Worm (Caenorhabditis elegans) whole organism, young adult: ENCODE data around the gene nadk-2.

ENCODE experiments used
- B0019.2 ChIP-seq: fragments of 200-800 bp; sonication (Bioruptor generic); conservative IDR thresholded peaks from 2 replicates; pipeline ENCODE4 v1.3.6; 2022; ENCODE audit warnings: missing genetic modification reagents, missing genetic modification characterization, missing compliant biosample characterization
- B0336.3 ChIP-seq: fragments of 200-800 bp; sonication (Bioruptor generic); IDR thresholded peaks from 2 replicates; pipeline ENCODE4 v1.3.6; 2022; ENCODE audit warnings: missing genetic modification characterization, missing compliant biosample characterization
- F10E7.11 ChIP-seq: sonication (generic microtip); optimal IDR thresholded peaks from 2 replicates; lab custom pipeline; 2017; ENCODE audit warnings: mild to moderate bottlenecking, missing genetic modification characterization, moderate library complexity, missing compliant biosample characterization
- F23B12.7 ChIP-seq: sonication (generic microtip); optimal IDR thresholded peaks from 2 replicates; lab custom pipeline; 2017; ENCODE audit warnings: missing genetic modification characterization, mild to moderate bottlenecking, missing compliant biosample characterization, antibody characterized with exemption, moderate library complexity; ENCODE audit not compliant: insufficient read depth
- F33H1.4 ChIP-seq: fragments of 200-800 bp; sonication (Bioruptor generic); IDR thresholded peaks from 2 replicates; pipeline ENCODE4 v1.3.6; 2022; ENCODE audit warnings: missing genetic modification reagents, missing genetic modification characterization, missing compliant biosample characterization
- F52B5.7 ChIP-seq: sonication (generic microtip); optimal IDR thresholded peaks from 2 replicates; lab custom pipeline; 2016; ENCODE audit warnings: mild to moderate bottlenecking, missing genetic modification characterization, missing compliant biosample characterization
- F57A8.1 ChIP-seq: fragments of 200-800 bp; sonication (Bioruptor generic); optimal IDR thresholded peaks from 2 replicates; lab custom pipeline; 2018; ENCODE audit warnings: mild to moderate bottlenecking, missing genetic modification characterization, moderate library complexity, missing compliant biosample characterization
- T07F8.4 ChIP-seq: sonication (generic microtip); optimal IDR thresholded peaks from 2 replicates; lab custom pipeline; 2016; ENCODE audit warnings: mild to moderate bottlenecking, missing genetic modification characterization, moderate library complexity, missing compliant biosample characterization
- Y56A3A.18 ChIP-seq: fragments of 200-800 bp; sonication (Bioruptor generic); IDR thresholded peaks from 2 replicates; pipeline ENCODE4 v1.3.6; 2022; ENCODE audit warnings: missing genetic modification reagents, missing genetic modification characterization, missing compliant biosample characterization
- Y67H2A.10 ChIP-seq: fragments of 200-800 bp; sonication (Bioruptor generic); conservative IDR thresholded peaks from 2 replicates; pipeline ENCODE4 v1.3.6; 2022; ENCODE audit warnings: missing genetic modification reagents, missing genetic modification characterization, missing compliant biosample characterization
- Y79H2A.3 ChIP-seq: fragments of 200-800 bp; sonication (Bioruptor generic); conservative IDR thresholded peaks from 2 replicates; pipeline ENCODE4 v1.3.6; 2022; ENCODE audit warnings: missing genetic modification reagents, missing genetic modification characterization, missing compliant biosample characterization
- Y95B8A.8 ChIP-seq: fragments of 200-800 bp; sonication (Bioruptor generic); IDR thresholded peaks from 2 replicates; pipeline ENCODE4 v1.3.6; 2022; ENCODE audit warnings: missing genetic modification reagents, missing genetic modification characterization, missing compliant biosample characterization
- ama-1 ChIP-seq, 3 experiments: fragments of 150-350 bp in 1 of 3; sonication (generic microtip) in 2 of 3; optimal IDR thresholded peaks; 2 replicates each; lab custom pipeline; 2014 to 2018; ENCODE audit warnings: missing biosample characterization in 2 of 3, missing genetic modification characterization in 2 of 3, missing genetic modification reagents in 2 of 3
- aptf-3 ChIP-seq: fragments of 200-800 bp; sonication (Bioruptor generic); IDR thresholded peaks from 2 replicates; pipeline ENCODE4 v1.3.6; 2022; ENCODE audit warnings: missing genetic modification characterization, missing compliant biosample characterization
- attf-3 ChIP-seq: fragments of 200-800 bp; sonication (Bioruptor generic); conservative IDR thresholded peaks from 2 replicates; pipeline ENCODE4 v1.3.6; 2022; ENCODE audit warnings: missing genetic modification reagents, missing genetic modification characterization, missing compliant biosample characterization
- attf-5 ChIP-seq: fragments of 200-800 bp; sonication (Bioruptor generic); optimal IDR thresholded peaks from 2 replicates; lab custom pipeline; 2018; ENCODE audit warnings: mild to moderate bottlenecking, missing genetic modification characterization, missing compliant biosample characterization
- bed-1 ChIP-seq: fragments of 200-800 bp; sonication (Bioruptor generic); IDR thresholded peaks from 2 replicates; pipeline ENCODE4 v1.3.6; 2022; ENCODE audit warnings: missing genetic modification reagents, missing genetic modification characterization, missing compliant biosample characterization
- cebp-1 ChIP-seq, 2 experiments: fragments of 200-800 bp in 1 of 2; sonication (Bioruptor generic) in 1 of 2; sonication (generic microtip) in 1 of 2; IDR thresholded peaks in 1 of 2; optimal IDR thresholded peaks in 1 of 2; 2 replicates each; pipeline versions ENCODE4 v1.3.6 to Lab custom; 2017 to 2022; ENCODE audit warnings: missing compliant biosample characterization in 2 of 2, missing genetic modification characterization in 2 of 2, mild to moderate bottlenecking in 1 of 2, missing genetic modification reagents in 1 of 2, moderate library complexity in 1 of 2
- ceh-27 ChIP-seq: fragments of 200-800 bp; sonication (Bioruptor generic); optimal IDR thresholded peaks from 2 replicates; lab custom pipeline; 2018; ENCODE audit warnings: mild to moderate bottlenecking, missing genetic modification characterization, moderate library complexity, missing compliant biosample characterization
- dox-1 ChIP-seq: fragments of 200-800 bp; sonication (Bioruptor generic); IDR thresholded peaks from 2 replicates; pipeline ENCODE4 v1.3.6; 2022; ENCODE audit warnings: missing genetic modification reagents, missing genetic modification characterization, missing compliant biosample characterization
- egl-18 ChIP-seq: fragments of 200-800 bp; sonication (Bioruptor generic); IDR thresholded peaks from 2 replicates; pipeline ENCODE4 v1.3.6; 2022; ENCODE audit warnings: missing genetic modification reagents, missing genetic modification characterization, missing compliant biosample characterization
- ekl-4 ChIP-seq: fragments of 200-800 bp; sonication (Bioruptor generic); IDR thresholded peaks from 2 replicates; pipeline ENCODE4 v1.3.6; 2022; ENCODE audit warnings: missing genetic modification reagents, missing genetic modification characterization, missing compliant biosample characterization
- ets-4 ChIP-seq: fragments of 200-800 bp; sonication (Bioruptor generic); optimal IDR thresholded peaks from 2 replicates; lab custom pipeline; 2018; ENCODE audit warnings: mild to moderate bottlenecking, missing genetic modification characterization, missing compliant biosample characterization
- let-607 ChIP-seq, 2 experiments: fragments of 200-800 bp in 1 of 2; sonication (Bioruptor generic) in 1 of 2; sonication (generic microtip) in 1 of 2; optimal IDR thresholded peaks; 2 replicates each; lab custom pipeline; 2016 to 2018; ENCODE audit warnings: mild to moderate bottlenecking in 2 of 2, missing compliant biosample characterization in 2 of 2, missing genetic modification characterization in 2 of 2, moderate library complexity in 2 of 2, missing genotype in 1 of 2
- lin-26 ChIP-seq: fragments of 200-800 bp; sonication (Bioruptor generic); IDR thresholded peaks from 2 replicates; pipeline ENCODE4 v1.3.6; 2022; ENCODE audit warnings: missing genetic modification reagents, missing genetic modification characterization, missing compliant biosample characterization
- lin-40 ChIP-seq: sonication (generic microtip); optimal IDR thresholded peaks from 2 replicates; lab custom pipeline; 2016; ENCODE audit warnings: missing genetic modification characterization, mild to moderate bottlenecking, missing compliant biosample characterization, missing genotype, missing genetic modification reagents
- lsl-1 ChIP-seq: fragments of 200-800 bp; sonication (Bioruptor generic); optimal IDR thresholded peaks from 2 replicates; lab custom pipeline; 2018; ENCODE audit warnings: mild to moderate bottlenecking, missing genetic modification characterization, moderate library complexity, missing compliant biosample characterization
- madf-6 ChIP-seq: fragments of 200-800 bp; sonication (Bioruptor generic); IDR thresholded peaks from 2 replicates; pipeline ENCODE4 v1.3.6; 2022; ENCODE audit warnings: missing genetic modification reagents, missing genetic modification characterization, missing compliant biosample characterization
- madf-8 ChIP-seq: fragments of 200-800 bp; sonication (Bioruptor generic); conservative IDR thresholded peaks from 2 replicates; pipeline ENCODE4 v1.3.6; 2022; ENCODE audit warnings: missing genetic modification reagents, missing genetic modification characterization, missing compliant biosample characterization
- mcd-1 ChIP-seq: fragments of 200-800 bp; sonication (Bioruptor generic); IDR thresholded peaks from 2 replicates; pipeline ENCODE4 v1.3.6; 2022; ENCODE audit warnings: missing genetic modification reagents, missing genetic modification characterization, missing compliant biosample characterization
- mel-28 ChIP-seq: sonication (generic microtip); optimal IDR thresholded peaks from 2 replicates; lab custom pipeline; 2016; ENCODE audit warnings: borderline replicate concordance, mild to moderate bottlenecking, missing genetic modification characterization, missing compliant biosample characterization
- nfya-2 ChIP-seq: fragments of 200-800 bp; sonication (Bioruptor generic); IDR thresholded peaks from 2 replicates; pipeline ENCODE4 v1.3.6; 2022; ENCODE audit warnings: missing genetic modification reagents, missing genetic modification characterization, missing compliant biosample characterization
- nfyb-1 ChIP-seq: fragments of 200-800 bp; sonication (Bioruptor generic); IDR thresholded peaks from 2 replicates; pipeline ENCODE4 v1.3.6; 2022; ENCODE audit warnings: missing genetic modification reagents, missing genetic modification characterization, missing compliant biosample characterization
- nhr-80 ChIP-seq: sonication (generic microtip); optimal IDR thresholded peaks from 2 replicates; lab custom pipeline; 2016; ENCODE audit warnings: missing genetic modification characterization, missing compliant biosample characterization
- somi-1 ChIP-seq: fragments of 200-800 bp; sonication (Bioruptor generic); optimal IDR thresholded peaks from 2 replicates; lab custom pipeline; 2018; ENCODE audit warnings: mild to moderate bottlenecking, missing genetic modification characterization, missing compliant biosample characterization
- tbp1 ChIP-seq: fragments of 200-800 bp; sonication (Bioruptor generic); optimal IDR thresholded peaks from 2 replicates; lab custom pipeline; 2018; ENCODE audit warnings: mild to moderate bottlenecking, missing genetic modification characterization, missing compliant biosample characterization
- tbx-9 ChIP-seq: sonication (generic microtip); optimal IDR thresholded peaks from 2 replicates; lab custom pipeline; 2016; ENCODE audit warnings: borderline replicate concordance, missing genetic modification characterization, inconsistent platforms, missing compliant biosample characterization
- ztf-18 ChIP-seq: sonication (generic microtip); optimal IDR thresholded peaks from 2 replicates; lab custom pipeline; 2016; ENCODE audit warnings: missing genotype, mild to moderate bottlenecking, missing genetic modification characterization, missing compliant biosample characterization

Gene nadk-2

DNA sequence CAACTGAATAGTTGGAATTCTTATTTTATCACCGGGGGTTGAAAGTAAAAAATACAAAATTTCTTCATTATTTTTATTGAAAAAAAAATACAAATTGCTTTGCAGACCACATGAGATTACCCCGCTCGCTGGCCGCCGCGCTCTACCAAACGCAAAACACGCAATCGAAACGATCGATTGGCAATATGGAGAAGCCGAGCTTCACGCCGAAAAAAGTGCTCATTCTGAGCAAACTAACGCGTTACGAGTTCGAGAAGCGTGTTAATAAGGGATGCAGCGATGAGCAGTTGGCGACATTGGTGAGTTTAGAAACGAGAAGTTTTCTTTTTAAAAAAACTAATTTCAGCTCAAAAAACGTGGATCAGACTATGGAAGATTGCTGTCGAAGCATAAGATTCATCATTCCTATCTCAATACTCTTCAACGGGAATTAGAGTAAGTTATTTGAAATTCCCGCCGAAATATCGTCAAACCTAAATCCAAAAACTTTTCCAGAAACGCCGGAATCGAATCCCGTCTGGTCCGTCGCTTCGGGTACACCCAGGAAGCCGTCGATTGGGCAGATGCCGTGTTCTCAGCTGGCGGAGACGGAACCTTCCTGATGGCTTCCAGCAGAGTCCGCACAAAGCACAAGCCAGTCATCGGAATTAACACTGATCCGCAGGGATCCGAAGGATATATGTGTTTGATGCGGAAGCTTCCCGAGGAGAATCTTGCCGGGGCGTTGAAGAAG is 6.2 kb downstream of the nadk-2 start (continued):
- TF ChIP-seq dox-1 (GFP tag; lab: Robert Waterston, UW) = no peak
- no peak for TF ChIP-seq F52B5.7 (tag; lab: Kevin White, UChicago)
- no peak for TF ChIP-seq cebp-1 (GFP tag; IDR thresholded peaks at IDR 0.05; lab: Robert Waterston, UW)
- TF ChIP-seq cebp-1 (tag; optimal IDR thresholded peaks at IDR 0.05; lab: Kevin White, UChicago) = no peak
- no peak for TF ChIP-seq ceh-27 (GFP tag; lab: Kevin White, UChicago)
- TF ChIP-seq lin-26 (GFP tag; lab: Robert Waterston, UW) = 0 out of 2 replicates have a peak, but pooled peaks have one; percentile 24
- no peak for TF ChIP-seq Y67H2A.10 (GFP tag; lab: Robert Waterston, UW)
- no peak for TF ChIP-seq nhr-80
- no peak for TF ChIP-seq let-607 (tag; optimal IDR thresholded peaks at IDR 0.05; lab: Kevin White, UChicago)
- no peak for TF ChIP-seq F33H1.4 (GFP tag; lab: Robert Waterston, UW)
- no peak for TF ChIP-seq F10E7.11 (tag; lab: Kevin White, UChicago)
- TF ChIP-seq F57A8.1 = no peak
- TF ChIP-seq lsl-1 = no peak
- TF ChIP-seq Y79H2A.3 (GFP tag; lab: Robert Waterston, UW) = no peak
- no peak for TF ChIP-seq B0019.2 (GFP tag; lab: Robert Waterston, UW)
- TF ChIP-seq F23B12.7 (tag; lab: Kevin White, UChicago) = no peak
- no peak for TF ChIP-seq ekl-4 (GFP tag; lab: Robert Waterston, UW)
- no peak for TF ChIP-seq tbp1 (GFP tag; lab: Kevin White, UChicago)
- no peak for TF ChIP-seq aptf-3 (GFP tag; lab: Robert Waterston, UW)
- TF ChIP-seq bed-1 (GFP tag; lab: Robert Waterston, UW) = 0 out of 2 replicates have a peak, but pooled peaks have one; percentile 36
- no peak for TF ChIP-seq T07F8.4
- peak; percentile 3 for TF ChIP-seq somi-1 (GFP tag; lab: Kevin White, UChicago)
- no peak for TF ChIP-seq attf-3 (GFP tag; lab: Robert Waterston, UW)
- peak; percentile 56; the same call in 1 of the 2 replicates for TF ChIP-seq nfyb-1 (GFP tag; lab: Robert Waterston, UW)
- TF ChIP-seq Y56A3A.18 = no peak
- peak; percentile 50 for TF ChIP-seq ama-1 (optimal IDR thresholded peaks at IDR 0.05; lab: Kevin White, UChicago)
- TF ChIP-seq ama-1 (GFP tag; optimal IDR thresholded peaks at IDR 0.05; lab: Kevin White, UChicago) = no peak
- TF ChIP-seq tbx-9 = no peak
- no peak for TF ChIP-seq mcd-1 (GFP tag; lab: Robert Waterston, UW)
- TF ChIP-seq lin-40 (tag; lab: Kevin White, UChicago) = no peak
- no peak for TF ChIP-seq mel-28 (tag; lab: Kevin White, UChicago)
- no peak for TF ChIP-seq ets-4 (GFP tag; lab: Kevin White, UChicago)
- no peak for TF ChIP-seq nfya-2 (GFP tag; lab: Robert Waterston, UW)
- TF ChIP-seq madf-8 (GFP tag; lab: Robert Waterston, UW) = no peak
- no peak for TF ChIP-seq ztf-18 (tag; lab: Kevin White, UChicago)
- TF ChIP-seq attf-5 (GFP tag; lab: Kevin White, UChicago) = no peak
- TF ChIP-seq madf-6 (GFP tag; lab: Robert Waterston, UW) = no peak

- peak; percentile 38; the same call in 1 of the 2 replicates for TF ChIP-seq mcd-1 (GFP tag; lab: Robert Waterston, UW)
- TF ChIP-seq Y79H2A.3 (GFP tag; lab: Robert Waterston, UW) = 0 out of 2 replicates have a peak, but pooled peaks have one; percentile 31
- peak; percentile 69; the same call in 1 of the 2 replicates for TF ChIP-seq B0336.3 (GFP tag; lab: Robert Waterston, UW)
- 0 out of 2 replicates have a peak, but pooled peaks have one; percentile 37 for TF ChIP-seq egl-18 (GFP tag; lab: Robert Waterston, UW)
- peak; percentile 32 for TF ChIP-seq F33H1.4 (GFP tag; lab: Robert Waterston, UW)
- 0 out of 2 replicates have a peak, but pooled peaks have one; percentile 14 for TF ChIP-seq Y95B8A.8 (GFP tag; lab: Robert Waterston, UW)
- TF ChIP-seq lin-26 (GFP tag; lab: Robert Waterston, UW) = 0 out of 2 replicates have a peak, but pooled peaks have one; percentile 17
- TF ChIP-seq dox-1 (GFP tag; lab: Robert Waterston, UW) = peak; percentile 39; the same call in 1 of the 2 replicates
- peak; percentile 48; the same call in 1 of the 2 replicates for TF ChIP-seq nfyb-1 (GFP tag; lab: Robert Waterston, UW)
- TF ChIP-seq mel-28 (tag; lab: Kevin White, UChicago) = peak; percentile 45
Measured at ce11 chrII:12056801-12057200, 7.4 kb downstream of the nadk-2 start.
